Worm (Caenorhabditis elegans) whole organism, mixed stage, embryonic: ENCODE measurements around the gene snt-1.

Experiments used
- blmp-1 ChIP-seq: fragments of 150-350 bp; optimal IDR thresholded peaks from 2 replicates; lab custom pipeline; 2014; ENCODE audit warnings: missing biosample characterization, missing genetic modification characterization
- ces-1 ChIP-seq: fragments of 150-350 bp; optimal IDR thresholded peaks from 2 replicates; lab custom pipeline; 2014; ENCODE audit warnings: missing biosample characterization, missing genetic modification reagents, missing genetic modification characterization
- lin-13 ChIP-seq: fragments of 150-350 bp; optimal IDR thresholded peaks from 2 replicates; lab custom pipeline; 2014; ENCODE audit warnings: missing biosample characterization, missing genetic modification characterization
- nhr-237 ChIP-seq: fragments of 150-350 bp; optimal IDR thresholded peaks from 2 replicates; lab custom pipeline; 2014; ENCODE audit warnings: missing biosample characterization, missing genetic modification characterization
- nhr-28 ChIP-seq: fragments of 150-350 bp; optimal IDR thresholded peaks from 2 replicates; lab custom pipeline; 2014; ENCODE audit warnings: missing biosample characterization, missing genetic modification characterization
- nhr-76 ChIP-seq: sonication (generic microtip); optimal IDR thresholded peaks from 2 replicates; lab custom pipeline; 2017; ENCODE audit warnings: missing biosample characterization, missing genetic modification characterization
- snpc-4 ChIP-seq: fragments of 150-350 bp; optimal IDR thresholded peaks from 2 replicates; lab custom pipeline; 2014; ENCODE audit warnings: missing biosample characterization, missing genetic modification characterization
- unc-62 ChIP-seq: fragments of 150-350 bp; optimal IDR thresholded peaks from 2 replicates; lab custom pipeline; 2014; ENCODE audit warnings: missing biosample characterization, missing genetic modification reagents, missing genetic modification characterization
- zip-8 ChIP-seq: fragments of 150-350 bp; optimal IDR thresholded peaks from 2 replicates; lab custom pipeline; 2014; ENCODE audit warnings: missing biosample characterization, missing genetic modification characterization
- ztf-11 ChIP-seq: fragments of 150-350 bp; optimal IDR thresholded peaks from 2 replicates; lab custom pipeline; 2014; ENCODE audit warnings: missing biosample characterization, missing genetic modification characterization

DNA sequence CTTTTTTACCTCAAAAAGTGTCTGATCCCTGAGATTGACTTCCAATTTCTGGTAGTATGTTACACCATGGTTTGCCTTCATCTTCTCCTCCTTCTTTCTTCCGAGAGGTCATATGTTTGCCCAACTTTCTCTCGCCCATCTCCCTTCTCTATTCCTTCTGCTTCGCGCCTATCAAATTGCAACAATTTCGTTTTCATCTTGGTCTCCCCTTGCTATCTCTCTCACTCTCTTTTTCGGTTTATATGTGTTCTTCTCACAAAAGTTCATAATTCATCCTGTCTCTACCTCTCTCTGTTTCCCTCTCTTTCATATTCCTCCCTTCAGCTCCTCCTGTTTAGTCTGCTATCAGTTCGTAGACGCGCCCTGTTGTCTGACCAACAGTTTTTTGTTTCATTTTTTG lies 16.0 kb downstream of the snt-1 start:
- TF ChIP-seq ztf-11 (tag; lab: Kevin White, UChicago) (no peak), nhr-76 (no peak), blmp-1 (peak; percentile 76), zip-8 (no peak), ces-1 (GFP tag; lab: Kevin White, UChicago) (peak; percentile 54), nhr-28 (tag; lab: Kevin White, UChicago) (no peak), snpc-4 (tag; lab: Kevin White, UChicago) (no peak), nhr-237 (no peak), lin-13 (tag; lab: Kevin White, UChicago) (no peak), unc-62 (peak; percentile 7)
